Fruit fly (Drosophila melanogaster) whole organism, wandering third instar larva: ENCODE measurements around the gene Scgbeta.

Source experiments
- CG32264 ChIP-seq: fragments of 200-800 bp; sonication (Bioruptor generic); optimal IDR thresholded peaks from 2 replicates; lab custom pipeline; 2016; ENCODE audit warnings: missing biosample characterization, missing genetic modification characterization
- CG9705 ChIP-seq: fragments of 200-800 bp; sonication (Bioruptor generic); optimal IDR thresholded peaks from 2 replicates; lab custom pipeline; 2018; ENCODE audit warnings: missing biosample characterization, mild to moderate bottlenecking, missing genetic modification characterization
- CrebA ChIP-seq: fragments of 200-800 bp; sonication (Bioruptor generic); optimal IDR thresholded peaks from 2 replicates; lab custom pipeline; 2016; ENCODE audit warnings: missing biosample characterization, mild to moderate bottlenecking, missing genetic modification characterization, borderline replicate concordance
- Dfd ChIP-seq: fragments of >200 bp; optimal IDR thresholded peaks from 2 replicates; lab custom pipeline; 2017; ENCODE audit warnings: missing biosample characterization, missing genetic modification characterization
- Dif ChIP-seq: fragments of 200-275, 200-300 bp; sonication (Bioruptor generic); optimal IDR thresholded peaks from 2 replicates; lab custom pipeline; 2018; ENCODE audit warnings: missing biosample characterization, missing genetic modification characterization; ENCODE audit not compliant: partially characterized antibody
- GATAd ChIP-seq: sonication (Bioruptor generic); optimal IDR thresholded peaks from 2 replicates; lab custom pipeline; 2016; ENCODE audit warnings: missing biosample characterization, missing genetic modification characterization
- HLH106 ChIP-seq: fragments of 200-800 bp; optimal IDR thresholded peaks from 3 replicates; lab custom pipeline; 2019; ENCODE audit warnings: missing biosample characterization, mild to moderate bottlenecking, missing genetic modification characterization, moderate library complexity
- Hnf4 ChIP-seq: fragments of 200-800 bp; sonication (Bioruptor generic); optimal IDR thresholded peaks from 2 replicates; lab custom pipeline; 2016; ENCODE audit warnings: missing biosample characterization, mild to moderate bottlenecking, missing genetic modification characterization
- Hr78 ChIP-seq: fragments of >200 bp; optimal IDR thresholded peaks from 2 replicates; lab custom pipeline; 2017; ENCODE audit warnings: missing biosample characterization, missing genetic modification characterization
- Hr83 ChIP-seq: fragments of 200-300 bp; sonication (Bioruptor generic); optimal IDR thresholded peaks from 2 replicates; lab custom pipeline; 2016; ENCODE audit warnings: missing biosample characterization, mild to moderate bottlenecking, missing genetic modification characterization, moderate library complexity; ENCODE audit not compliant: poor library complexity, severe bottlenecking
- Jra ChIP-seq: sonication (Bioruptor generic); optimal IDR thresholded peaks from 2 replicates; lab custom pipeline; 2016; ENCODE audit warnings: missing biosample characterization, missing genetic modification characterization
- Mio ChIP-seq: sonication (Bioruptor generic); optimal IDR thresholded peaks from 2 replicates; lab custom pipeline; 2016; ENCODE audit warnings: missing biosample characterization, missing genetic modification characterization
- N ChIP-seq: fragments of >200 bp; optimal IDR thresholded peaks from 2 replicates; lab custom pipeline; 2018; ENCODE audit warnings: missing biosample characterization, missing external identifiers, missing genetic modification characterization
- OdsH ChIP-seq: fragments of 200-800 bp; sonication (Bioruptor generic); optimal IDR thresholded peaks from 2 replicates; lab custom pipeline; 2016; ENCODE audit warnings: missing biosample characterization, mild to moderate bottlenecking, missing genetic modification characterization
- Rel ChIP-seq, 2 experiments: fragments of 200-800 bp; sonication (Bioruptor generic) in 1 of 2; optimal IDR thresholded peaks; 2 replicates in 1 of 2; 3 replicates in 1 of 2; lab custom pipeline; 2016 to 2019; ENCODE audit warnings: mild to moderate bottlenecking in 2 of 2, missing biosample characterization in 2 of 2, missing genetic modification characterization in 2 of 2, moderate library complexity in 1 of 2
- Sp1 ChIP-seq: fragments of 200-800 bp; sonication (Bioruptor generic); optimal IDR thresholded peaks from 3 replicates; lab custom pipeline; 2019; ENCODE audit warnings: missing biosample characterization, mild to moderate bottlenecking, missing genetic modification characterization, moderate library complexity
- br ChIP-seq: fragments of 200-800 bp; sonication (Bioruptor generic); optimal IDR thresholded peaks from 2 replicates; lab custom pipeline; 2016; ENCODE audit warnings: missing biosample characterization, missing genetic modification characterization
- brk ChIP-seq: fragments of 200-800 bp; sonication (Bioruptor generic); optimal IDR thresholded peaks from 2 replicates; lab custom pipeline; 2016; ENCODE audit warnings: missing biosample characterization, mild to moderate bottlenecking, missing genetic modification characterization
- dmrt93B ChIP-seq: fragments of 200-800 bp; sonication (Bioruptor generic); optimal IDR thresholded peaks from 2 replicates; lab custom pipeline; 2018; ENCODE audit warnings: missing biosample characterization, mild to moderate bottlenecking, missing genetic modification characterization
- dsf ChIP-seq: sonication (Bioruptor generic); optimal IDR thresholded peaks from 2 replicates; lab custom pipeline; 2016; ENCODE audit warnings: missing biosample characterization, missing genetic modification characterization, borderline replicate concordance
- ey ChIP-seq: fragments of 200-800 bp; sonication (Bioruptor generic); optimal IDR thresholded peaks from 2 replicates; lab custom pipeline; 2016; ENCODE audit warnings: missing biosample characterization, missing genetic modification characterization
- foxo ChIP-seq, 2 experiments: fragments of 200-800 bp; sonication (Bioruptor generic); optimal IDR thresholded peaks; 2 replicates in 1 of 2; 3 replicates in 1 of 2; lab custom pipeline; 2016 to 2017; ENCODE audit warnings: missing biosample characterization in 2 of 2, missing genetic modification characterization in 2 of 2
- fru ChIP-seq: fragments of 200-800 bp; sonication (Bioruptor generic); optimal IDR thresholded peaks from 3 replicates; lab custom pipeline; 2016; ENCODE audit warnings: missing biosample characterization, mild to moderate bottlenecking, missing genetic modification characterization
- h ChIP-seq: fragments of 200-800 bp; sonication (Bioruptor generic); optimal IDR thresholded peaks from 3 replicates; lab custom pipeline; 2016; ENCODE audit warnings: missing biosample characterization, mild to moderate bottlenecking, missing genetic modification characterization
- lola ChIP-seq: fragments of >200 bp; optimal IDR thresholded peaks from 2 replicates; lab custom pipeline; 2017; ENCODE audit warnings: missing biosample characterization, missing genetic modification characterization
- pan ChIP-seq: fragments of >200 bp; optimal IDR thresholded peaks from 2 replicates; lab custom pipeline; 2017
- psq ChIP-seq: fragments of 200-800 bp; sonication (Bioruptor generic); optimal IDR thresholded peaks from 3 replicates; lab custom pipeline; 2017; ENCODE audit warnings: missing biosample characterization, mild to moderate bottlenecking, missing genetic modification characterization, moderate library complexity
- rgr ChIP-seq: fragments of 200-800 bp; sonication (Bioruptor generic); optimal IDR thresholded peaks from 3 replicates; lab custom pipeline; 2016; ENCODE audit warnings: missing biosample characterization, mild to moderate bottlenecking, missing genetic modification characterization
- sage ChIP-seq: fragments of 200-800 bp; sonication (Bioruptor generic); optimal IDR thresholded peaks from 2 replicates; lab custom pipeline; 2016; ENCODE audit warnings: missing biosample characterization, mild to moderate bottlenecking, missing genetic modification characterization
- sv ChIP-seq: fragments of 200-800 bp; sonication (Bioruptor generic); optimal IDR thresholded peaks from 3 replicates; lab custom pipeline; 2016; ENCODE audit warnings: missing biosample characterization, missing genetic modification characterization
- usp ChIP-seq: fragments of >200 bp; optimal IDR thresholded peaks from 2 replicates; lab custom pipeline; 2017; ENCODE audit warnings: missing biosample characterization, missing genetic modification characterization
- woc ChIP-seq: sonication (Bioruptor generic); optimal IDR thresholded peaks from 2 replicates; lab custom pipeline; 2016; ENCODE audit warnings: missing biosample characterization, mild to moderate bottlenecking, missing genetic modification characterization

Gene Scgbeta

DNA sequence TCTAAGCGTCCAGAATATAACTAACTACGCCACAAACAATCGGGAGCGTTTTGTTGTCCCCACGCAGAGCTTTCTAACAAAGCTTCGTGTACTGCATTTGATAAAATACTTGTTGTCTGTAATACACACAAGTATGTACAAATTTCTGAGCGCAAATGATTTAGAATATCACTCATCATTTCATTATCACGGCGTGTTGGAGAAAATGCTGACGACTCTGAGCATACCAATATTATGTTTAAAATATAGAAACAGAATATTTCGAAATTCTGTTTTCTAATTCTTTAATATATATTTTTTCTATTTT, 16.3 kb downstream of the Scgbeta start, which contains the start of gene Cyp9f2:
Gene Cyp9f2, minus strand, starts transcription at position 101 of the 307 bp plus-strand sequence.
- TF ChIP-seq usp (GFP tag; lab: Kevin White, UChicago) (no peak), GATAd (GFP tag; lab: Kevin White, UChicago) (no peak), Hr83 (GFP tag; lab: Kevin White, UChicago) (no peak), sv (GFP tag; lab: Kevin White, UChicago) (no peak), pan (lab: Kevin White, UChicago) (no peak), Dfd (GFP tag; lab: Kevin White, UChicago) (no peak), HLH106 (no peak), Mio (GFP tag; lab: Kevin White, UChicago) (no peak), Hnf4 (GFP tag; lab: Kevin White, UChicago) (no peak), CG32264 (no peak), Jra (GFP tag; lab: Kevin White, UChicago) (no peak), ey (GFP tag; lab: Kevin White, UChicago) (no peak), brk (GFP tag; lab: Kevin White, UChicago) (no peak), N (GFP tag; lab: Kevin White, UChicago) (no peak)

DNA sequence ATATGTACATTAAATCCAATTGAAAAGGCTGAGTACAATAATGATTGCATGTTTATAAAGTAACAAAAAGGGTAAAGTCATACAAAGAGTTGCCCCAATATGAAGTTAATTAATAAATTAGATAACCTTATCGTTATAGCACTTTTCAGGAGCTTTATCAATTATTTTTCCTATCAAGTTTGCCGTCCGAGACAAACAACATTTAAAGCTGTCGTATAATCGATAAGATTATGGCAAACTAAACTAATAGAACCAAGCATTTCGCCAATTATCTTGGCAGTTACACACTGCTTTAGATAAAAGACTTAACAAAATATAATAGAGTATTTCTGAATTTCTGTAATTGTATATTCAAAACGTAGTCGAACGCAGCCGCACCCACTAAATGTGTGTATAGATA, 17.1 kb downstream of the Scgbeta start:
- no peak for TF ChIP-seq sv (GFP tag; lab: Kevin White, UChicago)
- no peak for TF ChIP-seq lola (GFP tag; lab: Kevin White, UChicago)
- no peak for TF ChIP-seq h (GFP tag; lab: Kevin White, UChicago)
- TF ChIP-seq, all 38 proteins: peak for 0

DNA sequence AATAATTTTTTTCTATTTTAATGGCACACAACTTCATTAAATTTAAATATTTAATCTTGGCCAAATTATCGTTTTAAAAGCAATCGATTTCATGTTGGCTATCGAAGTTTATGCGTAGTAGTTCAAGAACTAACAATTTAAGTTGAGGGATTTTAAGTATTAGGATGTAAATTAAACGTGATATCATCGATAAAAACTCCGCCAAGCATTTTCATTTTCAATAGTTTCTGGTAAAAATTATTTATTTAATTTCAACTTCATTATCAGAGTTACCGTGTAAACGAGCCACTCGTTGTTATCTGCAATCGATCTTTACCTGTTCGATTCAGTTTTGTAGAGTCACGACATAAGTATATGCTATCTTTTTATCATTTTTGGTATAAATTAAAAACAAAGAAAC, 19.3 kb downstream of the Scgbeta start:
- TF ChIP-seq dsf (GFP tag; lab: Kevin White, UChicago) = peak; percentile 88
- TF ChIP-seq rgr (GFP tag; lab: Kevin White, UChicago) = peak; percentile 97
- peak; percentile 36 for TF ChIP-seq GATAd (GFP tag; lab: Kevin White, UChicago)
- peak; percentile 98 for TF ChIP-seq HLH106
- peak; percentile 99 for TF ChIP-seq dmrt93B (GFP tag; lab: Kevin White, UChicago)
- peak; percentile 59 for TF ChIP-seq Mio (GFP tag; lab: Kevin White, UChicago)
- TF ChIP-seq Sp1 (GFP tag; lab: Kevin White, UChicago) = peak; percentile 99
- TF ChIP-seq OdsH (GFP tag; lab: Kevin White, UChicago) = peak; percentile 95
- TF ChIP-seq sage (GFP tag; lab: Kevin White, UChicago) = peak; percentile 99
- peak; percentile 100 for TF ChIP-seq CG9705
- no peak for TF ChIP-seq pan (lab: Kevin White, UChicago)
- no peak for TF ChIP-seq Hr78 (GFP tag; lab: Kevin White, UChicago)
- TF ChIP-seq woc (GFP tag; lab: Kevin White, UChicago) = peak; percentile 86
- peak; percentile 84 for TF ChIP-seq psq
- peak; percentile 89 to 96 for TF ChIP-seq foxo (GFP tag; optimal IDR thresholded peaks at IDR 0.05; lab: Kevin White, UChicago)
- no peak for TF ChIP-seq Dif (GFP tag; lab: Kevin White, UChicago)
- TF ChIP-seq Jra (GFP tag; lab: Kevin White, UChicago) = peak; percentile 84
- peak; percentile 94 for TF ChIP-seq fru (GFP tag; lab: Kevin White, UChicago)
- peak; percentile 92 for TF ChIP-seq Hr83 (GFP tag; lab: Kevin White, UChicago)
- peak; percentile 99 for TF ChIP-seq h (GFP tag; lab: Kevin White, UChicago)
- peak; percentile 95 for TF ChIP-seq br (GFP tag; lab: Kevin White, UChicago)
- peak; percentile 94 for TF ChIP-seq Hnf4 (GFP tag; lab: Kevin White, UChicago)
- peak; percentile 94 for TF ChIP-seq CG32264
- peak; percentile 90 for TF ChIP-seq Rel (GFP tag; optimal IDR thresholded peaks at IDR 0.05; lab: Kevin White, UChicago)
- peak; percentile 93 for TF ChIP-seq Rel (tag; optimal IDR thresholded peaks at IDR 0.05; lab: Kevin White, UChicago)
- TF ChIP-seq sv (GFP tag; lab: Kevin White, UChicago) = peak; percentile 94
- TF ChIP-seq brk (GFP tag; lab: Kevin White, UChicago) = peak; percentile 95
- TF ChIP-seq usp (GFP tag; lab: Kevin White, UChicago) = no peak
- TF ChIP-seq N (GFP tag; lab: Kevin White, UChicago) = no peak
- TF ChIP-seq CrebA = no peak
- TF ChIP-seq ey (GFP tag; lab: Kevin White, UChicago) = peak; percentile 89

- TF ChIP-seq usp (GFP tag; lab: Kevin White, UChicago) (no peak), woc (GFP tag; lab: Kevin White, UChicago) (no peak), Hr78 (GFP tag; lab: Kevin White, UChicago) (no peak), Sp1 (GFP tag; lab: Kevin White, UChicago) (no peak), pan (lab: Kevin White, UChicago) (no peak), Rel (GFP tag; optimal IDR thresholded peaks at IDR 0.05; lab: Kevin White, UChicago) (no peak), Rel (tag; optimal IDR thresholded peaks at IDR 0.05; lab: Kevin White, UChicago) (peak; percentile 83)
These were observed 20.4 kb downstream of the Scgbeta start, which contains the start of gene DNAlig3 for dm6 chr3R:12401672-12402296. Gene DNAlig3, minus strand, starts transcription at chr3R:12401839.
